Worm (Caenorhabditis elegans): ENCODE data around the gene T21D12.12.

T21D12.12 gene

ce11 chrIV:293995-294700 is 27.9 kb downstream of the T21D12.12 start:
- TF ChIP-seq T22C8.4 (GFP tag; IDR thresholded peaks at IDR 0.05) (no peak), klf-2 (GFP tag; conservative IDR thresholded peaks at IDR 0.05) (no peak), tab-1 (GFP tag; IDR thresholded peaks at IDR 0.05) (no peak), cog-1 (tag; optimal IDR thresholded peaks at IDR 0.05) (no peak), ref-1 (GFP tag; conservative IDR thresholded peaks at IDR 0.05) (no peak), ztf-29 (GFP tag; IDR thresholded peaks at IDR 0.05) (no peak), ztf-23 (GFP tag; IDR thresholded peaks at IDR 0.05) (no peak), med-1 (GFP tag; optimal IDR thresholded peaks at IDR 0.05; ENCODE audit: insufficient read depth) (no peak), flt-1 (GFP tag; IDR thresholded peaks at IDR 0.05) (no peak)

DNA sequence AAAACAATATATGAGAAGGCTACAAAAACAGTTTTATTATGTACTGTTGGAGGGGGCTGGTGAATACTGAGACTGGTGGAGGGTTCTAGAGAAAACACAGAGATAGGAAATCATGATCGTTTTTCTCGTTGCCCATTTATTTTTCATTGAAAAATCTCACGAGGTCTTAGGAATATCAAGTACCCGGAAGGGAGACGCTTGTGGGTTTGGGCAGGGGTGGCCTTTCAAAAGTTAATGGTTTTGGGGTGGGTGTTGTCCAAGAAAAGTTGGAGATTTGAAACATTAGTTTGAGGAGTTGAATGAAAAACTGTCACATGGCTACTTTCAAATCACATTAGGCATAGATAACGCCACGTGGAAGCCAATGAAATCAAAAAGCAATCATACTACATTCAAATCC is 28.5 kb downstream of the T21D12.12 start:
- TF ChIP-seq tab-1 (GFP tag; IDR thresholded peaks at IDR 0.05) (no peak), klf-2 (GFP tag; conservative IDR thresholded peaks at IDR 0.05) (no peak), ztf-23 (GFP tag; IDR thresholded peaks at IDR 0.05) (no peak), med-1 (GFP tag; optimal IDR thresholded peaks at IDR 0.05; ENCODE audit: insufficient read depth) (no peak), T22C8.4 (GFP tag; IDR thresholded peaks at IDR 0.05) (no peak), ref-1 (GFP tag; conservative IDR thresholded peaks at IDR 0.05) (no peak), ztf-29 (GFP tag; IDR thresholded peaks at IDR 0.05) (no peak)

- TF ChIP-seq tab-1 (GFP tag; IDR thresholded peaks at IDR 0.05) = no peak
- TF ChIP-seq cog-1 (tag; optimal IDR thresholded peaks at IDR 0.05) = no peak
- TF ChIP-seq ztf-23 (GFP tag; IDR thresholded peaks at IDR 0.05) = no peak
- no peak for TF ChIP-seq ref-1 (GFP tag; conservative IDR thresholded peaks at IDR 0.05)
Observed at ce11 chrIV:295734-296201, 29.5 kb downstream of the T21D12.12 start.

DNA sequence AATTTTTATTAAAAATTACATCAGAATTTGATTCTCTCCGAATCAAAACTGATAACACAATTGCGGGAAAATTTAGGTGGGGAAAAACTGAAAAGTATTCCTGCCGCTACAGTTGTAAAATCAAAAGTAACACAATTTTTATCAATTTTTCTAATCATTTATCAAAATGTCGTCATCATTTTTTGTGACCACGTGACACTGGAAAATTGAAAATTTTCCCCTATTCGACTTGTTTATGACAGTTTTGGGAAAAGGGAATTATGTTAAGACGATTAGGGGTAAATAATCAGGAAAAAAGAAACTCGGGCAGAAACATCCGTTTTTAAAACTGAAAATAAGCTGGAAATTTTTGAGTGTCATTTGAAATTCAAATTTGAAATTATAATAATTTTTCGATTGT is 30.6 kb downstream of the T21D12.12 start:
- no peak for TF ChIP-seq ztf-23 (GFP tag; IDR thresholded peaks at IDR 0.05)
- no peak for TF ChIP-seq med-1 (GFP tag; optimal IDR thresholded peaks at IDR 0.05; ENCODE audit: insufficient read depth)
- TF ChIP-seq tab-1 (GFP tag; IDR thresholded peaks at IDR 0.05) = no peak
- no peak for TF ChIP-seq ztf-29 (GFP tag; IDR thresholded peaks at IDR 0.05)
- TF ChIP-seq klf-2 (GFP tag; conservative IDR thresholded peaks at IDR 0.05) = no peak
- no peak for TF ChIP-seq cog-1 (tag; optimal IDR thresholded peaks at IDR 0.05)
- TF ChIP-seq flt-1 (GFP tag; IDR thresholded peaks at IDR 0.05) = no peak
- no peak for TF ChIP-seq T22C8.4 (GFP tag; IDR thresholded peaks at IDR 0.05)
- no peak for TF ChIP-seq ref-1 (GFP tag; conservative IDR thresholded peaks at IDR 0.05)

- TF ChIP-seq ztf-29 (GFP tag; IDR thresholded peaks at IDR 0.05) = no peak
- TF ChIP-seq T22C8.4 (GFP tag; IDR thresholded peaks at IDR 0.05) = no peak
- TF ChIP-seq ref-1 (GFP tag; conservative IDR thresholded peaks at IDR 0.05) = no peak
- no peak for TF ChIP-seq flt-1 (GFP tag; IDR thresholded peaks at IDR 0.05)
- no peak for TF ChIP-seq tab-1 (GFP tag; IDR thresholded peaks at IDR 0.05)
- no peak for TF ChIP-seq ztf-23 (GFP tag; IDR thresholded peaks at IDR 0.05)
- TF ChIP-seq med-1 (GFP tag; optimal IDR thresholded peaks at IDR 0.05; ENCODE audit: insufficient read depth) = no peak
- no peak for TF ChIP-seq klf-2 (GFP tag; conservative IDR thresholded peaks at IDR 0.05)
- TF ChIP-seq cog-1 (tag; optimal IDR thresholded peaks at IDR 0.05) = no peak
Observed at ce11 chrIV:298204-298603, 32.0 kb downstream of the T21D12.12 start, which contains the start of gene pnp-1. pnp-1 (minus strand) TSS chrIV:298304.

- TF ChIP-seq tab-1 (GFP tag; IDR thresholded peaks at IDR 0.05) (no peak), ztf-29 (GFP tag; IDR thresholded peaks at IDR 0.05) (no peak), cog-1 (tag; optimal IDR thresholded peaks at IDR 0.05) (no peak), ref-1 (GFP tag; conservative IDR thresholded peaks at IDR 0.05) (no peak), ztf-23 (GFP tag; IDR thresholded peaks at IDR 0.05) (no peak), T22C8.4 (GFP tag; IDR thresholded peaks at IDR 0.05) (no peak), flt-1 (GFP tag; IDR thresholded peaks at IDR 0.05) (no peak), klf-2 (GFP tag; conservative IDR thresholded peaks at IDR 0.05) (no peak), med-1 (GFP tag; optimal IDR thresholded peaks at IDR 0.05; ENCODE audit: insufficient read depth) (no peak)
Observed at ce11 chrIV:299190-299589, 32.9 kb downstream of the T21D12.12 start.

DNA sequence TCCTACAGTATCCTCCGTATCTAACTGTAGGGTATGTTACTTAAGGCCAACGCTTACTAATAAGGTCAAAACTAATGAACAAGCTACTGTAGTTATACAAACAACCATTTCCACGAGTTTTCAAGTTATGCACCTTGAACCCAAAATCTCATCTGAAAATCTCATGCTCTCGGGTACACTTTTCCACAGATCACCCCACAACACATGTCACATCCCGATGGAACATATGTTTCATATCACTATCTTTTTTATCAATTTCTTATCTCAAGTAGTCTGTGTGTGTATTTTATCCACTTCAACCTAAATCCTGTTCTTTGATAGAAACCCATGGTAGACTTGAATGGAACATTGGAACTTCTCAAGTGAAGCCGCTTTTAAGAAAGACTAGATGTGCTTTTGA is 34.1 kb downstream of the T21D12.12 start:
- no peak for TF ChIP-seq T22C8.4 (GFP tag; IDR thresholded peaks at IDR 0.05)
- no peak for TF ChIP-seq ztf-23 (GFP tag; IDR thresholded peaks at IDR 0.05)
- no peak for TF ChIP-seq cog-1 (tag; optimal IDR thresholded peaks at IDR 0.05)
- no peak for TF ChIP-seq klf-2 (GFP tag; conservative IDR thresholded peaks at IDR 0.05)
- TF ChIP-seq med-1 (GFP tag; optimal IDR thresholded peaks at IDR 0.05; ENCODE audit: insufficient read depth) = no peak
- no peak for TF ChIP-seq ref-1 (GFP tag; conservative IDR thresholded peaks at IDR 0.05)
- no peak for TF ChIP-seq flt-1 (GFP tag; IDR thresholded peaks at IDR 0.05)
- TF ChIP-seq ztf-29 (GFP tag; IDR thresholded peaks at IDR 0.05) = no peak
- TF ChIP-seq tab-1 (GFP tag; IDR thresholded peaks at IDR 0.05) = no peak

DNA sequence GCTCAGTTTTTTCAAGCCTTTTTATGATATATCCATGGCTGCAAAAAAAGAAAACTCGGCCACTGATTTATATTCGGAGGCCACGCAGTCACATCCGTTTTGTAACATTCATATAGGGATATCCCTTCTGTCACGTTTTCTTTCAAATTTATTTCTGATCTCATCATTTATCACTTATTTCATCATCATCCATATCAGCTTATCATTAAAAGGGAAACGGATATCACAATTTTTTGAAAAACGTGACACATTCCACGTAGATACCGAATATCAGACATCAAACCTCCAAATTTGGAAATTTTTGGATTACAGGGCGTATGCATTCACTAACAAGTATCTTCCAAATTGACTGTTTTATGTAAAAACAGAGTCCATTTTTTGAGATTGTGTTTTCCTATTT is 36.5 kb downstream of the T21D12.12 start:
- TF ChIP-seq T22C8.4 (GFP tag; IDR thresholded peaks at IDR 0.05) (no peak), flt-1 (GFP tag; IDR thresholded peaks at IDR 0.05) (no peak), ref-1 (GFP tag; conservative IDR thresholded peaks at IDR 0.05) (no peak)

DNA sequence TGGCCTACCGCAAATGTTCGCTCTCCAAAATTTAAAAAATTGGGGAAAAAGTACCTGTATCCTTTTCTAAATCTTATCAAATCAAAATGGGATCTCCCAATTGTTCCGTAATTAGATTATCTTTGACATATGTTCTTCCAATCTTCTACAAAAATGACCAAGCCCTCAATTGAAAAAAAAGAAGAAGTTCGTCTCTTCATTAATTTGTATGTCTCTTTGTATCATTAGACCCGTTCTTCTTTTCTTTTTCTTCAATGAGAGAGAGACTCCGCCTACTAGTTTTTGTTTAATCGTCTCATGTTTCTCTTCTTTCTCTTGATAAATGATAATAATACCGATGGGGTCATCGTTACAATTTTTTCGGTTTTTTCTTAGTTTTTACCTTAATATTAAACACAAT is 37.0 kb downstream of the T21D12.12 start:
- TF ChIP-seq tab-1 (GFP tag; IDR thresholded peaks at IDR 0.05) (no peak), ref-1 (GFP tag; conservative IDR thresholded peaks at IDR 0.05) (no peak), ztf-29 (GFP tag; IDR thresholded peaks at IDR 0.05) (no peak), klf-2 (GFP tag; conservative IDR thresholded peaks at IDR 0.05) (no peak), flt-1 (GFP tag; IDR thresholded peaks at IDR 0.05) (no peak), ztf-23 (GFP tag; IDR thresholded peaks at IDR 0.05) (no peak), cog-1 (tag; optimal IDR thresholded peaks at IDR 0.05) (no peak), T22C8.4 (GFP tag; IDR thresholded peaks at IDR 0.05) (no peak), med-1 (GFP tag; optimal IDR thresholded peaks at IDR 0.05; ENCODE audit: insufficient read depth) (no peak)

DNA sequence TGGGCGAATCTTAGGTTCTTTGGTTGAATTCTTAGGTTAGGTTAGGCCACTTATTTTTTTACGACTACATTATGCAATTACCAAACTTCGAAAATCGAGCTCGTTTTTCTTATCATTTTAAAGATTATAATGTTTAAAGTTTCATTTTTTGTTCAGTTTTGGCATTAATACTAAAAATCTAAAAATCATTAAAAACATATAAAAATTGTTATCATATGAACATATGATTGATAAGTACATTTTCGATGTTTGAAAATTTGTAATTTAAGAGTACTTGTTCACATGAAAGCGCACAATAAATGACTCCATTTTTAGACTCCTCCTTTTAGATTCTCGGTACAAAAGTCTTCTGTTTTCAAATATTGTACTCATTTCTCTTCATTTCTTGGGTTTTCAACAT is 38.9 kb downstream of the T21D12.12 start:
- TF ChIP-seq flt-1 (GFP tag; IDR thresholded peaks at IDR 0.05) (no peak), T22C8.4 (GFP tag; IDR thresholded peaks at IDR 0.05) (no peak), cog-1 (tag; optimal IDR thresholded peaks at IDR 0.05) (no peak), ref-1 (GFP tag; conservative IDR thresholded peaks at IDR 0.05) (no peak), klf-2 (GFP tag; conservative IDR thresholded peaks at IDR 0.05) (no peak), tab-1 (GFP tag; IDR thresholded peaks at IDR 0.05) (no peak), ztf-23 (GFP tag; IDR thresholded peaks at IDR 0.05) (no peak), med-1 (GFP tag; optimal IDR thresholded peaks at IDR 0.05; ENCODE audit: insufficient read depth) (no peak), ztf-29 (GFP tag; IDR thresholded peaks at IDR 0.05) (no peak)
